Fruit fly (Drosophila melanogaster) whole organism, wandering third instar larva: ENCODE results near the gene Kif3C.

Source experiments
- Jra ChIP-seq: sonication (Bioruptor generic); optimal IDR thresholded peaks from 2 replicates; lab custom pipeline; 2016; ENCODE audit warnings: missing biosample characterization, missing genetic modification characterization
- brk ChIP-seq: fragments of 200-800 bp; sonication (Bioruptor generic); optimal IDR thresholded peaks from 2 replicates; lab custom pipeline; 2016; ENCODE audit warnings: missing biosample characterization, mild to moderate bottlenecking, missing genetic modification characterization
- jim ChIP-seq: fragments of 175-275, 200-325 bp; sonication (Bioruptor generic); optimal IDR thresholded peaks from 2 replicates; lab custom pipeline; 2016; ENCODE audit warnings: missing biosample characterization, mild to moderate bottlenecking, missing genetic modification characterization
- sv ChIP-seq: fragments of 200-800 bp; sonication (Bioruptor generic); optimal IDR thresholded peaks from 3 replicates; lab custom pipeline; 2016; ENCODE audit warnings: missing biosample characterization, missing genetic modification characterization

dm6 chr4:1199178-1199577, 51.9 kb downstream of the Kif3C start:
- TF ChIP-seq brk (GFP tag; lab: Kevin White, UChicago) (no peak), jim (no peak), Jra (GFP tag; lab: Kevin White, UChicago) (no peak), sv (GFP tag; lab: Kevin White, UChicago) (no peak)
